Fruit fly (Drosophila melanogaster): ENCODE data around the gene Hrd3.
A peak's percentile ranks its signal among the peaks of the same experiment; 100 is the strongest.

Gene Hrd3

DNA sequence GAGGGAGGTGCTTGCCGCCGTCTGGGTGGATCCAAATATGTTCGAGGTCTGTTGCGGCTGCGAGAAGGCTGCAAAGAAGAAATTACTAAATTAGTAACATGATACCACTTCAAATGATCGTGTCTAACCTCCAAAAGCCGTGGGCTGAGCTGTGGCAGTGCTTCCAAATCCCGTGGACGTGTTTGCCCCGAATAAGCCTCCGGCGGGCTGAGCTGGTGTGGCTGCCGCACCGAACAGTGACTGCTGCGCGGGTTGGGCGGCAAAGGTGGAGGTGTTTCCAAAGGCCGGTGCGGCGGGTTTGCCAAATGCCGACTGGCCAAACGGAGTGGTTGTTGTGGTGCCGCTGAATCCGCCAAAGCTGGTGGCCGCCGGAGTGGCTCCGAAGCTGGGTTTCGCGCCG lies 22.4 kb upstream of the Hrd3 start:
- TF ChIP-seq CG17801 (GFP tag; optimal IDR thresholded peaks at IDR 0.05; ENCODE audit: partially characterized antibody) = no peak

DNA sequence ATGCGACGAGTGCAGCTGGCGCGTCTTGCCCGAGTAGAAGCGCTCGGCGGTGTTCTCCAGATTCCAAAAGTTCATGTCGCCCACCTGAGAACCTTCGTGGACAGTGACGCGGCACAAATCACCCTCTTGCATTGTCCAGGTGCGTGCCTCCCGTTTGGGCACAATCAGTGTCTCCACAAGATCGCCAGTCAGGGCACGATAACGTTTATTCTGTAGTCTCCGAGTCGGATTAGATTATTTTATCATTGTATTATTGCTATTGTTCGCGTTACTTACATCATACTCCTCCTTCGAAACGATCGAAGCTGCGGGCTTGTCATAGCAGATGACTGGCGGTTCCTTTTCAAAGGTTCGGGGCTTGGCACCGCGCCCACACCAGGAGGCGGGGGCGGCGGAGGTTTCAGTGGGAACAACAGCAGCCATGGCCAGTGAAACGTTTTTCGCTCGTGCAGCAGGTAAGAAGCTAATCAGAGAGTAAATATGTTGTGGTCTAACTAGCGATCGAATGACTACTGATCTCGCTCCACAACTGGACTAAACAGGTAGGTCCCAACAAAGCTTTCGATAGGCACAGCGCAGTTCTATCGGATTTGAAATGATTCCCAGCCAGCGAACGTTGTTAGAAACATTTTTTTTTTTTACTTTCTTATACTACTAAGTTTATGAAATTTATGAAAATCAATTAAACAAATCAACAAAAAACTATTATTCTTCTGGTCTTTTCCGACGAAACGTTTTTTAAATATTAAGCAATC lies 15.4 kb upstream of the Hrd3 start, which contains the start of gene CG10208:
Gene CG10208, minus strand, starts transcription at position 518 of the 755 bp plus-strand sequence.
- TF ChIP-seq CG17801 (GFP tag; optimal IDR thresholded peaks at IDR 0.05; ENCODE audit: partially characterized antibody) = no peak

DNA sequence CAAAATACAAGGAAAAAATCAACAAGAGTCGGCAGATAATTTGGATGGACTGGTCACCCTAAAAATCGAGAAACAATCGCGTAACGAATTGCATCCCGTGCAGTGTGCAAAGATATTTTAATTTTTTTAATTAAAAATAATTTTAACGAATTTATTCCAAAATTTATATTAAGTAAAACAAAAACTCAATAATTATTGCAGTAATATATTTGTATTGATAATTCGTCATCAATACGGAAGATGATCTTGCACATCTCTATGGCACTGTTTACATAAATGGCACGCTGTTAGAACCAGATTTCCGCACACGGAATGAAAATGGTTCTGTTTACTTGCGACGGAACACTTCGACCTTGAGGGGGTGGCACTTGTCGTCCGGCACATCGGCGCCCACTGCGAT lies 14.5 kb upstream of the Hrd3 start, which contains the start of gene tst:
Gene tst, minus strand, starts transcription at position 52 of the 400 bp plus-strand sequence.
- peak; percentile 94 for TF ChIP-seq CG17801 (GFP tag; optimal IDR thresholded peaks at IDR 0.05; ENCODE audit: partially characterized antibody)

DNA sequence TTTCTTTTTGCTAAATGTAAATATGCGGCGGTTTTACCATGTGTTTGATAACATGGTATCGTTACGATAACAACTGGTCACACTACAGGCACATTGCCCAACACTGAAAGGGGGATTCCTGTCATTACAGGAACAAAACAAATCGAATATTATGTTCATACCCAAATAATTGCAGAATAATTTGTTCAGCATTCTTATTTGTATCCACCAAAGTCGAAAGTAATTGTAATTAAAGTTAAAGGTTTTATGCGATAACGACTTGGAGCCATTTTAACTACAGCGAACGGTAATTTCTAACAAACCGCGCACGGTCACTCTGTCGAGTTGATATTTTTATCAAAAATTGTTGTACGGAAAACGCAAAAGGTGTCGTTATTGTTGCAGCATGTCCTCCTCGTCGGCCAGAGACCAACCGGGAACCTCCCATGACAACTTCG lies 9.1 kb upstream of the Hrd3 start, which contains the start of the genes CG10214 and CG10375:
Gene CG10214, minus strand, starts transcription at position 72 of the 437 bp plus-strand sequence.
Gene CG10375, plus strand, starts transcription at position 296 of the 437 bp plus-strand sequence.
- TF ChIP-seq CG17801 (GFP tag; optimal IDR thresholded peaks at IDR 0.05; ENCODE audit: partially characterized antibody) = peak; percentile 64

DNA sequence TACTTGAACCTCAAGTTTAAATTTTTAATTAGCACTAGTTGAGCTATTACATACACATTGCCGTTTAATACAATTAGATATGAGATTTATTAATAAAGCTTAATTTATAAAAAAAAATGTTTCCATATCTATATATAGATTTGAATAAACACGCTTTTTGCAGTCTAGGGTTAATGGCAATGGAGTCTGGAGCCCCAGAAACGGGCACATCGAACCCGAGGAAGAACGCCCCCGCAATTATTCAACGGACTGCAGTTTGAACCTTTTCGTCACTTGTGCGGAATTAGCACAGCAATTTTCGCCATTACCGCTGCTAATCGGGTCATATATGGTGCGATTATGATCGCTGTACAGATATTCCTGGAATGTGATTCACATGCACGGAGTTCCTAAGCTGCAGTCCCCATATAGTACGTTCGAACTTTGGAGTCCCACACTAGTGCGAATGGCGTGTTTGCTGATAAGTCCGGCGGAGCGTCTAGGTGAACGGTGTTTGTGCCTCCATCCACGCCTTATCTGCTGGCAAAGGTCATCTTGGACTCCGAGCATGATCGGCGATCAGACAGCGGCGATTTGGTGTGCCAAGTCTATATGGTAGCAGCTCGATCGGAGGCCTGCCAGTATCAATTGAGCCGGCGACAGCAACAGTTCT lies 5.4 kb upstream of the Hrd3 start, which contains the start of gene Lsd-1:
Gene Lsd-1, plus strand, starts transcription at position 236 of the 652 bp plus-strand sequence.
- no peak for TF ChIP-seq CG17801 (GFP tag; optimal IDR thresholded peaks at IDR 0.05; ENCODE audit: partially characterized antibody)

DNA sequence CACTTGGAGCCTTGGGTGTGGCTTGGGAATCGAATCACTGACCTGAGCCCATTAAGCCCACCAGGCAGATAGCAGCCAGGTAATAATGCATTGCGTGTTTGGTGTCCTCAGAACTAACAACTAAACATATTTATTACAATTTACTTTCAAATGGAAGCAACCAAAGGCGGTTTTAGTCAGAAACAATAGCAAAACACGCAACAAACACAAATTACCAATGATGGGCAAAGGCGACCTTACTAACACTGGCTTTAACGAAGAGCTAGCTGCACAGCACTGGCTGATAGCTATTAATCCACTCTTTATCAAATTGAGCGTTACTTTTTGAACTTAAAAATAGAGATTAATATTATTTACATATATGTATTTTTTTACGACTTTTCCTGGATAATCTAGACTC lies 4.7 kb upstream of the Hrd3 start, which contains the start of gene udt:
Gene udt, minus strand, starts transcription at position 249 of the 400 bp plus-strand sequence.
- TF ChIP-seq CG17801 (GFP tag; optimal IDR thresholded peaks at IDR 0.05; ENCODE audit: partially characterized antibody) = no peak

DNA sequence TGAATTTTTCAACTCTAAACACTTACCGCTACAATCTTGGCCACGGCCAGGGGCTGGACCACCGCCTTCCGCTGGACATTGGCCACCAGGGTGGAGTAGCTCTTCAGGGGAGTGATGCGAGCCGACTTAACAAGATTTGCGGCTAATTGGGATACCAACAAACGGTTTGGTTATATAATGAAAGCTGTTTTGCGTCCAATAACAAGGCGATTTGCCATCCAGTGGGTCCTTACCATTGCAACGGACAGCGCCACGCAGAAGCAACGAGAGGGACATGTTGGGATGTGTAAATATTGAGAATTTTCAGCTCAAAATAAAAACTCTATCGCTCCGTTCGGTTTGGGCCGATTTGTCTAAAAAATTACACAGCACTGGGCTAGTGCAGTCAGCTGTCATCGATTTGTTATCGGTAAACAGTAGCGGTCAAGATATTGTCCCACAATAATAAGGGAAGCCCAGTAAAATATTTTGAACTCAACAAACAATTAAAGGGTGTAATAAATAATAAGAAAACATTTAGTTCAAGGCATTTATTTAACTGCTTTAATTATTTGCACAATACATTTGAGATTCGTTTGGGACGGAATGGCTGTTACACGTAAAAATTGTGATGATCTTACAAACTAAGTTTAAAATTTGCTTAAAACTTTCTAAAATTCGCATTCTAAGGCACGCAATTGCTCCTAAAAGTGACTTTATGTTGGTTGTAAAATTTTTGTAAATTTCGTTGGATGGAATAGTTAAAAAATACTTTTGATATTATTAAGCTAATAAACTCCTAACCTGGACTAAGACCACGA lies 2.1 kb upstream of the Hrd3 start, which contains the start of gene SdhD:
Gene SdhD, minus strand, starts transcription at position 382 of the 800 bp plus-strand sequence.
- peak; percentile 46 for TF ChIP-seq CG17801 (GFP tag; optimal IDR thresholded peaks at IDR 0.05; ENCODE audit: partially characterized antibody)

DNA sequence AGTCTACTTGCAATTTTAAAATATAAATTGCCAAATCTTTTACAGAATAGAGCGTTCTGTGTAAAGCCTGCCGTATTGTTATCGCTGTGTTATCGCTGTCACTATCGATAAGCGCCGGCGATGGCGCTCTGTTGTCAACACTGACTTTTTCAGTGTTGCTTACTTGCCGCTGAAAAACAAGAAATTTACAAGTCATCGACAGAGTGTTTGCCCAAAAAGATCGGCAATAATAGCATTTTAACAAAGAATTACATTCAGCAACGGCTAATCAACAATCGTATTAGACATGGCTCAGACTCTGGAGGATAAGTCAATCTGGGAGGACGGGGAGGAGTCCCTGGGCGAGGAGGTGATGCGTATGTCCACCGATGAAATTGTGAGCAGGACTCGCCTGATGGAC lies 5.6 kb downstream of the Hrd3 start, which contains the start of the genes RanBP3 and Rpt5:
Gene RanBP3, minus strand, starts transcription at position 107 of the 400 bp plus-strand sequence.
Gene Rpt5, plus strand, starts transcription at position 149 of the 400 bp plus-strand sequence.
- TF ChIP-seq CG17801 (GFP tag; optimal IDR thresholded peaks at IDR 0.05; ENCODE audit: partially characterized antibody) = peak; percentile 59

DNA sequence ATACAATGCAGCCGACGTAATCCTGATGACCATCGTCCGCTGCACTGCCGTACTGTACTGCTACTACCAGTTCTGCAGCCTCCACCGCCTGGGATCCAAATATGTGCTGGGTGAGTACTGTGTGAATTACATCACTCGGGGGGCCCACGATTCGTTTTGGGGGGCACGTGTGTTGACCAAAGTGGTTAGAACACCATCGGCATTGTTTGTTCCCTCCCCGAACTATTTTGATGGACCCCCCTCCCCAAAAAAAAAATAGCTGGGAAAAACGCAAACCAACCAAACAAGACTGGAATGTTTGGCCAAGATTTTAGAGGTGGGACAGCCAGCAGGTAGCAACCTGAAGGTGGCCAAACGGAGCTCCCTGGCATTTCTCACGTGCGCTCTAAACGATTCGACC lies 10.9 kb downstream of the Hrd3 start:
- no peak for TF ChIP-seq CG17801 (GFP tag; optimal IDR thresholded peaks at IDR 0.05; ENCODE audit: partially characterized antibody)

DNA sequence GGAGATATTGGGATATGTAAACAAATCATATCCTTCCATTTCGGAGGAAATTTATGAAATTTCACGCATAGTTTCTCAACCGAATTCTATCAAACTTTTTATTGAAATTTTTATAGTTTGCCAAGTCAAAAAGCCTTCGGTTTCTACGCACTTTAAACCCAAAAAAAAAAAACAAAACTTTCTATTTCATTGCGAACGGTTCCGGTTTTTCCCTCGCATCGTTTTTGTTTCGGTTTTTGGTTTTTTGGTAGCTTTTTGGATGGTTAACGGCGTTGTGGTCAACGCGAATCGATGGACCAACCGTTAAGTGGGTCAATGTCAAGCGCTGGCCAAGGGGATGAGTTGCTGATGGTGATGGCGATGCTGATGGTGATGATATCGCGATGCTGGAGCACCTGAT lies 17.4 kb downstream of the Hrd3 start:
- no peak for TF ChIP-seq CG17801 (GFP tag; optimal IDR thresholded peaks at IDR 0.05; ENCODE audit: partially characterized antibody)

DNA sequence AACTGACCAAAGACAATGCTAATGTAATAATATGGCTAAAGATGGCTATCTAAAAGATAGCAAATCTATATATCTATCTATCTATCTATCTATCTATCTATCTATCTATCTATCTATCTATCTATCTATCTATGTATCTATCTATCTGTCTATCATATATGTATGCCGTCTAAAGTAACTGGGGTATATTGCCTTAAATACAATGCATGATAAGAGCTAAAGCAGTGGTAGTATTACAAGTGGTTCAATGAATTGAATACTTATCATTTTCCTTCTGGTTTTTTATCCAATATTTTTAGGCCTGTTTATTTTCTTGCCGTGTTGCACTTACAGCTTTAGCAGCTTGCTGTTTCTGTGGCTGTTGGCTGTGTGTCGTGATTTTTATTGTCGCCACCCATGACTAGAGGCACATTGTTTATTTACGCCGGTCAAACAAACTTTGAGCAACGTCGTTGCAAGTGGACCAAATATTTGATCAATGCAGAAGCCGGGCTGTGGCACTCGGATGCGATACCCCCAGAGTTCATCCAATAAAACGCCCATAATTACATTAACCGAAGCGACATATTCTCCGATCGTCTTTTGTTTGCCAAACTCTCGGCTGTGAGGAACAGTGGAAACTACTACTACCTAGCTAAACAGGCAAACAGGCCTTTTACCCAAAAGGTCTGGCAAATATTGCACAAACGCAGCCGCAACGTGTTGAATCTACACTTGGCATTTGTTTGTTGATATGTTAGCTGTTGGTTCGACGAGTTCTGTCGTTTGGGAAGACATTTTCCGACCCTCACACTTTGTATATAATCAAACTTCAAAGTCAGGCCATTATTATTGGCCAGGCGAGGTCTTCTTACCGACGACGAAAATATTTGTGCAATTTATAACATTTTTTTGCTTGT lies 20.4 kb downstream of the Hrd3 start:
- no peak for TF ChIP-seq CG17801 (GFP tag; optimal IDR thresholded peaks at IDR 0.05; ENCODE audit: partially characterized antibody)

DNA sequence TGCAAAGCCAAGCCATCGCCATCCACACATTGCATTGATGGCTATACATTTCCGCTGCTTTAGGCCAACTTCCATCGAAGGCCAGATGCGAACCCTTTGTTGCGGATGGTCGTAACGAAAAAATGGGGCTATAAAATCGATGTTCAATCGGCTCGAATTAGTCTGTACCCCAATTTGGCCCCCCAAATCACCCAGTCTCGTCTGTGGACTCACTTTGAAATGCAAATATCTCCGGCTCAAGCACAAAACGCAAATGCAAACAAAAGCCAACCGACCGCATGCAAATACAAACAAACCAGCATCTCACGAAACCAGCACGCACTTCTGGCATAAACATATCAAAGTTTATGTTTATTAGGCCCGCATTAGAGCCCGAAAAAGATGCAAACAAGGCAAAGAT lies 22.0 kb downstream of the Hrd3 start:
- TF ChIP-seq CG17801 (GFP tag; optimal IDR thresholded peaks at IDR 0.05; ENCODE audit: partially characterized antibody) = no peak

DNA sequence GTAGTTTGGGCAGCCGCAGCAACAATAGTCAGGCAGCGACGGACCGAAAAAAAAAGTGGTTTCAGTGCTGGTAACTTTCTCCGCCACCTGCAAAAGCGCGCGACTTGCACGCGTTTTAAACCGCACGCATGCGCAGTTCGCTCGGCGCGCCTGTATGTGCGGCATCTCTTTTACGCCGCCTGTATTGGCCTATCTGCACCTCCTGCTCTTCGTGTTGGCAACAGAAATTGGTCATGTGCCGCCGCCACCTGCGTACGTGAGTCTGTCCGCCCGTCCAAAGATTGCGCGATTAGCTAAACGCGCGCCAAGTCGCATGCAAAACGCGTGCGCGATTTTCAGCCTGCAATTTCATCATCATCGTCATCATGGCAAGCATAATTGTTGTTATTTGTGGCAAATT lies 22.7 kb downstream of the Hrd3 start:
- TF ChIP-seq CG17801 (GFP tag; optimal IDR thresholded peaks at IDR 0.05; ENCODE audit: partially characterized antibody) = no peak

Data from ovary, adult (tissue).